Worm (Caenorhabditis elegans) whole organism, midembryonic: ENCODE data around the gene T13F3.4.

Source experiments
- T22C8.4 ChIP-seq: fragments of 200-800 bp; sonication (Bioruptor generic); IDR thresholded peaks from 2 replicates; pipeline ENCODE4 v1.3.6; 2022; ENCODE audit warnings: missing genetic modification characterization, missing compliant biosample characterization
- cog-1 ChIP-seq: sonication (generic microtip); optimal IDR thresholded peaks from 2 replicates; lab custom pipeline; 2016; ENCODE audit warnings: missing genetic modification characterization, missing compliant biosample characterization
- flt-1 ChIP-seq: fragments of 200-800 bp; sonication (Bioruptor generic); IDR thresholded peaks from 2 replicates; pipeline ENCODE4 v1.3.6; 2022; ENCODE audit warnings: missing genetic modification characterization, missing compliant biosample characterization
- klf-2 ChIP-seq: fragments of 200-800 bp; sonication (Bioruptor generic); conservative IDR thresholded peaks from 2 replicates; pipeline ENCODE4 v1.3.6; 2022; ENCODE audit warnings: missing genetic modification reagents, missing genetic modification characterization, missing compliant biosample characterization
- med-1 ChIP-seq: sonication (generic microtip); optimal IDR thresholded peaks from 2 replicates; lab custom pipeline; 2017; ENCODE audit warnings: missing genetic modification characterization, mild to moderate bottlenecking, missing compliant biosample characterization, antibody characterized with exemption, missing genetic modification reagents; ENCODE audit not compliant: insufficient read depth
- ref-1 ChIP-seq: fragments of 200-800 bp; sonication (Bioruptor generic); conservative IDR thresholded peaks from 2 replicates; pipeline ENCODE4 v1.3.6; 2022; ENCODE audit warnings: missing genetic modification reagents, missing genetic modification characterization, missing compliant biosample characterization
- tab-1 ChIP-seq: fragments of 200-800 bp; sonication (Bioruptor generic); IDR thresholded peaks from 2 replicates; pipeline ENCODE4 v1.3.6; 2022; ENCODE audit warnings: missing genetic modification characterization, missing compliant biosample characterization
- ztf-23 ChIP-seq: fragments of 200-800 bp; sonication (Bioruptor generic); IDR thresholded peaks from 2 replicates; pipeline ENCODE4 v1.3.6; 2022; ENCODE audit warnings: missing genetic modification reagents, missing genetic modification characterization, missing compliant biosample characterization
- ztf-29 ChIP-seq: fragments of 200-800 bp; sonication (Bioruptor generic); IDR thresholded peaks from 2 replicates; pipeline ENCODE4 v1.3.6; 2022; ENCODE audit warnings: missing genetic modification reagents, missing genetic modification characterization, missing compliant biosample characterization

Gene T13F3.4

ce11 chrV:16226581-16226980 is 39.8 kb downstream of the T13F3.4 start, which contains the start of gene F11A5.13:
Gene F11A5.13 (minus strand): TSS chrV:16226681.
- no peak for TF ChIP-seq ztf-29 (GFP tag; lab: Robert Waterston, UW)

ce11 chrV:16225524-16226116 is 40.8 kb downstream of the T13F3.4 start:
- TF ChIP-seq ztf-29 (GFP tag; lab: Robert Waterston, UW) (no peak), ztf-23 (GFP tag; lab: Robert Waterston, UW) (no peak), klf-2 (GFP tag; lab: Robert Waterston, UW) (no peak), cog-1 (tag; lab: Kevin White, UChicago) (no peak), flt-1 (no peak), ref-1 (GFP tag; lab: Robert Waterston, UW) (no peak), T22C8.4 (no peak), tab-1 (GFP tag; lab: Robert Waterston, UW) (no peak), med-1 (GFP tag; lab: Kevin White, UChicago) (no peak)

ce11 chrV:16224027-16224426 is 42.4 kb downstream of the T13F3.4 start, which contains the start of gene stdh-2:
Gene stdh-2 (plus strand): TSS chrV:16224327.
- TF ChIP-seq T22C8.4 (no peak), ztf-23 (GFP tag; lab: Robert Waterston, UW) (no peak), flt-1 (no peak), ref-1 (GFP tag; lab: Robert Waterston, UW) (no peak), med-1 (GFP tag; lab: Kevin White, UChicago) (no peak), klf-2 (GFP tag; lab: Robert Waterston, UW) (no peak), ztf-29 (GFP tag; lab: Robert Waterston, UW) (no peak), tab-1 (GFP tag; lab: Robert Waterston, UW) (no peak), cog-1 (tag; lab: Kevin White, UChicago) (no peak)

ce11 chrV:16220020-16220419 is 46.4 kb downstream of the T13F3.4 start:
- TF ChIP-seq flt-1 = no peak
- TF ChIP-seq tab-1 (GFP tag; lab: Robert Waterston, UW) = no peak
- TF ChIP-seq klf-2 (GFP tag; lab: Robert Waterston, UW) = no peak
- no peak for TF ChIP-seq T22C8.4
- TF ChIP-seq ztf-23 (GFP tag; lab: Robert Waterston, UW) = no peak
- no peak for TF ChIP-seq cog-1 (tag; lab: Kevin White, UChicago)
- TF ChIP-seq ztf-29 (GFP tag; lab: Robert Waterston, UW) = no peak
- no peak for TF ChIP-seq med-1 (GFP tag; lab: Kevin White, UChicago)
- no peak for TF ChIP-seq ref-1 (GFP tag; lab: Robert Waterston, UW)

- no peak for TF ChIP-seq klf-2 (GFP tag; lab: Robert Waterston, UW)
- TF ChIP-seq med-1 (GFP tag; lab: Kevin White, UChicago) = no peak
- no peak for TF ChIP-seq tab-1 (GFP tag; lab: Robert Waterston, UW)
- TF ChIP-seq ztf-29 (GFP tag; lab: Robert Waterston, UW) = no peak
- TF ChIP-seq ref-1 (GFP tag; lab: Robert Waterston, UW) = no peak
- no peak for TF ChIP-seq cog-1 (tag; lab: Kevin White, UChicago)
- no peak for TF ChIP-seq ztf-23 (GFP tag; lab: Robert Waterston, UW)
- no peak for TF ChIP-seq flt-1
- TF ChIP-seq T22C8.4 = no peak
Observed at ce11 chrV:16218972-16219757, 47.2 kb downstream of the T13F3.4 start, which contains the start of gene glc-1. Gene glc-1 (plus strand): TSS chrV:16219634.

- TF ChIP-seq cog-1 (tag; lab: Kevin White, UChicago) (no peak), ztf-29 (GFP tag; lab: Robert Waterston, UW) (no peak), tab-1 (GFP tag; lab: Robert Waterston, UW) (no peak), ztf-23 (GFP tag; lab: Robert Waterston, UW) (no peak), med-1 (GFP tag; lab: Kevin White, UChicago) (no peak), ref-1 (GFP tag; lab: Robert Waterston, UW) (no peak), klf-2 (GFP tag; lab: Robert Waterston, UW) (no peak), flt-1 (no peak), T22C8.4 (no peak)
Observed at ce11 chrV:16218522-16218921, 47.9 kb downstream of the T13F3.4 start, which contains the start of gene F11A5.15. Gene F11A5.15 (minus strand): TSS chrV:16218622.
